Worm (Caenorhabditis elegans) whole organism, young adult: ENCODE data around the gene T05B9.1.

Experiments
- B0035.1 ChIP-seq: sonication (generic microtip); optimal IDR thresholded peaks from 2 replicates; lab custom pipeline; 2016; ENCODE audit warnings: missing genetic modification characterization, mild to moderate bottlenecking, missing compliant biosample characterization, missing genotype, missing genetic modification reagents
- B0261.1 ChIP-seq: sonication (generic microtip); optimal IDR thresholded peaks from 2 replicates; lab custom pipeline; 2016; ENCODE audit warnings: mild to moderate bottlenecking, missing genetic modification characterization, moderate library complexity, missing compliant biosample characterization
- C17E4.6 ChIP-seq: fragments of 200-800 bp; sonication (Bioruptor generic); IDR thresholded peaks from 2 replicates; pipeline ENCODE4 v1.3.6; 2022; ENCODE audit warnings: missing genetic modification reagents, missing genetic modification characterization, missing compliant biosample characterization
- F10E7.11 ChIP-seq: sonication (generic microtip); optimal IDR thresholded peaks from 2 replicates; lab custom pipeline; 2017; ENCODE audit warnings: mild to moderate bottlenecking, missing genetic modification characterization, moderate library complexity, missing compliant biosample characterization
- F39B2.1 ChIP-seq: fragments of 200-800 bp; sonication (Bioruptor generic); IDR thresholded peaks from 2 replicates; pipeline ENCODE4 v1.3.6; 2022; ENCODE audit warnings: missing genetic modification reagents, missing genetic modification characterization, missing compliant biosample characterization
- F49E8.2 ChIP-seq: sonication (generic microtip); optimal IDR thresholded peaks from 3 replicates; lab custom pipeline; 2017; ENCODE audit warnings: missing genetic modification characterization, mild to moderate bottlenecking, missing compliant biosample characterization, antibody characterized with exemption, moderate library complexity; ENCODE audit not compliant: insufficient read depth
- F52B5.7 ChIP-seq: sonication (generic microtip); optimal IDR thresholded peaks from 2 replicates; lab custom pipeline; 2016; ENCODE audit warnings: mild to moderate bottlenecking, missing genetic modification characterization, missing compliant biosample characterization
- K11D2.4 ChIP-seq: fragments of 200-800 bp; sonication (Bioruptor generic); IDR thresholded peaks from 2 replicates; pipeline ENCODE4 v1.3.6; 2022; ENCODE audit warnings: missing genetic modification reagents, missing genetic modification characterization, missing compliant biosample characterization
- T26A5.8 ChIP-seq: sonication (generic microtip); optimal IDR thresholded peaks from 2 replicates; lab custom pipeline; 2016; ENCODE audit warnings: missing genetic modification characterization, missing compliant biosample characterization
- Y95B8A.8 ChIP-seq: fragments of 200-800 bp; sonication (Bioruptor generic); IDR thresholded peaks from 2 replicates; pipeline ENCODE4 v1.3.6; 2022; ENCODE audit warnings: missing genetic modification reagents, missing genetic modification characterization, missing compliant biosample characterization
- aptf-2 ChIP-seq: fragments of 200-800 bp; sonication (Bioruptor generic); conservative IDR thresholded peaks from 2 replicates; pipeline ENCODE4 v1.3.6; 2022; ENCODE audit warnings: missing genetic modification reagents, missing genetic modification characterization, missing compliant biosample characterization
- athp-1 ChIP-seq: sonication (generic microtip); optimal IDR thresholded peaks from 2 replicates; lab custom pipeline; 2017; ENCODE audit warnings: mild to moderate bottlenecking, missing genetic modification characterization, missing compliant biosample characterization
- bed-2 ChIP-seq: fragments of 200-800 bp; sonication (Bioruptor generic); IDR thresholded peaks from 2 replicates; pipeline ENCODE4 v1.3.6; 2022; ENCODE audit warnings: missing genetic modification reagents, missing genetic modification characterization, missing compliant biosample characterization
- ceh-27 ChIP-seq: fragments of 200-800 bp; sonication (Bioruptor generic); optimal IDR thresholded peaks from 2 replicates; lab custom pipeline; 2018; ENCODE audit warnings: mild to moderate bottlenecking, missing genetic modification characterization, moderate library complexity, missing compliant biosample characterization
- ceh-58 ChIP-seq: fragments of 200-800 bp; sonication (Bioruptor generic); IDR thresholded peaks from 2 replicates; pipeline ENCODE4 v1.3.6; 2022; ENCODE audit warnings: missing genetic modification characterization, missing compliant biosample characterization
- ceh-79 ChIP-seq: sonication (generic microtip); optimal IDR thresholded peaks from 2 replicates; lab custom pipeline; 2017; ENCODE audit warnings: mild to moderate bottlenecking, missing genetic modification characterization, missing compliant biosample characterization
- chd-7 ChIP-seq: sonication (generic microtip); optimal IDR thresholded peaks from 2 replicates; lab custom pipeline; 2016; ENCODE audit warnings: mild to moderate bottlenecking, missing genetic modification characterization, moderate library complexity, missing compliant biosample characterization
- dpff-1 ChIP-seq: sonication (generic microtip); optimal IDR thresholded peaks from 2 replicates; lab custom pipeline; 2017; ENCODE audit warnings: mild to moderate bottlenecking, missing genetic modification characterization, missing compliant biosample characterization
- egl-44 ChIP-seq: fragments of 200-800 bp; sonication (Bioruptor generic); IDR thresholded peaks from 2 replicates; pipeline ENCODE4 v1.3.6; 2022; ENCODE audit warnings: missing genetic modification reagents, missing genetic modification characterization, missing compliant biosample characterization
- ekl-4 ChIP-seq: fragments of 200-800 bp; sonication (Bioruptor generic); IDR thresholded peaks from 2 replicates; pipeline ENCODE4 v1.3.6; 2022; ENCODE audit warnings: missing genetic modification reagents, missing genetic modification characterization, missing compliant biosample characterization
- gei-17 ChIP-seq: fragments of 200-800 bp; sonication (Bioruptor generic); optimal IDR thresholded peaks from 2 replicates; lab custom pipeline; 2018; ENCODE audit warnings: mild to moderate bottlenecking, missing genetic modification characterization, missing compliant biosample characterization
- hmg-1.2 ChIP-seq: fragments of 200-800 bp; sonication (Bioruptor generic); IDR thresholded peaks from 2 replicates; pipeline ENCODE4 v1.3.6; 2022; ENCODE audit warnings: missing genetic modification reagents, missing genetic modification characterization, missing compliant biosample characterization
- hrde-1 ChIP-seq: sonication (generic microtip); optimal IDR thresholded peaks from 2 replicates; lab custom pipeline; 2016; ENCODE audit warnings: missing genetic modification characterization, mild to moderate bottlenecking, missing compliant biosample characterization, moderate library complexity, missing genotype, missing genetic modification reagents, borderline replicate concordance
- lag-1 ChIP-seq: fragments of 200-800 bp; sonication (Bioruptor generic); IDR thresholded peaks from 2 replicates; pipeline ENCODE4 v1.3.6; 2022; ENCODE audit warnings: missing genetic modification reagents, missing genetic modification characterization, missing compliant biosample characterization
- lin-40 ChIP-seq: sonication (generic microtip); optimal IDR thresholded peaks from 2 replicates; lab custom pipeline; 2016; ENCODE audit warnings: missing genetic modification characterization, mild to moderate bottlenecking, missing compliant biosample characterization, missing genotype, missing genetic modification reagents
- lir-1 ChIP-seq: fragments of 200-800 bp; sonication (Bioruptor generic); conservative IDR thresholded peaks from 2 replicates; pipeline ENCODE4 v1.3.6; 2022; ENCODE audit warnings: missing genetic modification reagents, missing genetic modification characterization, missing compliant biosample characterization
- madf-10 ChIP-seq: sonication (generic microtip); optimal IDR thresholded peaks from 2 replicates; lab custom pipeline; 2016; ENCODE audit warnings: mild to moderate bottlenecking, missing genetic modification characterization, missing compliant biosample characterization
- madf-3 ChIP-seq: fragments of 200-800 bp; sonication (Bioruptor generic); IDR thresholded peaks from 2 replicates; pipeline ENCODE4 v1.3.6; 2022; ENCODE audit warnings: missing genetic modification reagents, missing genetic modification characterization, missing compliant biosample characterization
- madf-8 ChIP-seq: fragments of 200-800 bp; sonication (Bioruptor generic); conservative IDR thresholded peaks from 2 replicates; pipeline ENCODE4 v1.3.6; 2022; ENCODE audit warnings: missing genetic modification reagents, missing genetic modification characterization, missing compliant biosample characterization
- nfya-2 ChIP-seq: fragments of 200-800 bp; sonication (Bioruptor generic); IDR thresholded peaks from 2 replicates; pipeline ENCODE4 v1.3.6; 2022; ENCODE audit warnings: missing genetic modification reagents, missing genetic modification characterization, missing compliant biosample characterization
- nfyb-1 ChIP-seq: fragments of 200-800 bp; sonication (Bioruptor generic); IDR thresholded peaks from 2 replicates; pipeline ENCODE4 v1.3.6; 2022; ENCODE audit warnings: missing genetic modification reagents, missing genetic modification characterization, missing compliant biosample characterization
- nhr-80 ChIP-seq: sonication (generic microtip); optimal IDR thresholded peaks from 2 replicates; lab custom pipeline; 2016; ENCODE audit warnings: missing genetic modification characterization, missing compliant biosample characterization
- nhr-90 ChIP-seq: sonication (generic microtip); optimal IDR thresholded peaks from 2 replicates; lab custom pipeline; 2016; ENCODE audit warnings: missing genotype, mild to moderate bottlenecking, missing genetic modification characterization, missing compliant biosample characterization
- pbrm-1 ChIP-seq: fragments of 200-800 bp; sonication (Bioruptor generic); IDR thresholded peaks from 2 replicates; pipeline ENCODE4 v1.3.6; 2022; ENCODE audit warnings: missing genetic modification reagents, missing genetic modification characterization, missing compliant biosample characterization
- repo-1 ChIP-seq: sonication (generic microtip); optimal IDR thresholded peaks from 2 replicates; lab custom pipeline; 2017; ENCODE audit warnings: mild to moderate bottlenecking, missing genetic modification characterization, missing compliant biosample characterization
- rpc-1 ChIP-seq, 2 experiments: fragments of 150-350 bp in 1 of 2; sonication (generic microtip) in 1 of 2; optimal IDR thresholded peaks; 2 replicates each; lab custom pipeline; 2014 to 2018; ENCODE audit warnings: missing biosample characterization in 1 of 2, missing genetic modification characterization in 1 of 2, missing genetic modification reagents in 1 of 2, missing genotype in 1 of 2
- sdz-38 ChIP-seq: sonication (generic microtip); optimal IDR thresholded peaks from 2 replicates; lab custom pipeline; 2016; ENCODE audit warnings: missing genotype, missing genetic modification characterization, missing compliant biosample characterization
- snpc-1.3 ChIP-seq: sonication (generic microtip); optimal IDR thresholded peaks from 2 replicates; lab custom pipeline; 2017; ENCODE audit warnings: missing genetic modification characterization, mild to moderate bottlenecking, missing compliant biosample characterization, antibody characterized with exemption, moderate library complexity, missing genotype, missing genetic modification reagents; ENCODE audit not compliant: insufficient read depth
- tbx-9 ChIP-seq: sonication (generic microtip); optimal IDR thresholded peaks from 2 replicates; lab custom pipeline; 2016; ENCODE audit warnings: borderline replicate concordance, missing genetic modification characterization, inconsistent platforms, missing compliant biosample characterization
- ztf-25 ChIP-seq: fragments of 200-800 bp; sonication (Bioruptor generic); IDR thresholded peaks from 2 replicates; pipeline ENCODE4 v1.3.6; 2022; ENCODE audit warnings: missing genetic modification reagents, missing genetic modification characterization, missing compliant biosample characterization
- ztf-28 ChIP-seq: fragments of 200-800 bp; sonication (Bioruptor generic); IDR thresholded peaks from 2 replicates; pipeline ENCODE4 v1.3.6; 2022; ENCODE audit warnings: missing genetic modification reagents, missing genetic modification characterization, missing compliant biosample characterization

T05B9.1 gene

ce11 chrII:11224045-11224481 is 36.9 kb downstream of the T05B9.1 start (continued):
- TF ChIP-seq nfya-2 (GFP tag; lab: Robert Waterston, UW), result no peak
- no peak for TF ChIP-seq ztf-25
- TF ChIP-seq ceh-58, result no peak
- TF ChIP-seq bed-2 (GFP tag; lab: Robert Waterston, UW), result no peak
- TF ChIP-seq lir-1 (GFP tag; lab: Robert Waterston, UW), result 0 out of 2 replicates have a peak, but pooled peaks have one; percentile 39
- TF ChIP-seq B0035.1 (tag; lab: Kevin White, UChicago), result peak; percentile 30
- peak; percentile 66 for TF ChIP-seq madf-10
- peak; percentile 76 for TF ChIP-seq repo-1 (tag; lab: Kevin White, UChicago)
- no peak for TF ChIP-seq lag-1 (GFP tag; lab: Robert Waterston, UW)
- TF ChIP-seq pbrm-1 (GFP tag; lab: Robert Waterston, UW), result peak; percentile 97
- TF ChIP-seq ekl-4 (GFP tag; lab: Robert Waterston, UW), result peak; percentile 89
- TF ChIP-seq athp-1 (tag; lab: Kevin White, UChicago), result peak; percentile 24
- 0 out of 2 replicates have a peak, but pooled peaks have one; percentile 20 for TF ChIP-seq egl-44
- TF ChIP-seq snpc-1.3 (tag; lab: Kevin White, UChicago), result peak; percentile 95
- peak; percentile 76; the same call in 1 of the 2 replicates for TF ChIP-seq madf-3 (GFP tag; lab: Robert Waterston, UW)
- TF ChIP-seq hrde-1 (tag; lab: Kevin White, UChicago), result peak; percentile 32
- peak; percentile 78 for TF ChIP-seq gei-17 (GFP tag; lab: Kevin White, UChicago)
- TF ChIP-seq ztf-28 (GFP tag; lab: Robert Waterston, UW), result 0 out of 2 replicates have a peak, but pooled peaks have one; percentile 17
- peak; percentile 53 for TF ChIP-seq ceh-27
- peak; percentile 71; the same call in 1 of the 2 replicates for TF ChIP-seq C17E4.6 (GFP tag; lab: Robert Waterston, UW)
- peak; percentile 88 for TF ChIP-seq F49E8.2
- TF ChIP-seq chd-7 (tag; lab: Kevin White, UChicago), result peak; percentile 23
- TF ChIP-seq F10E7.11, result no peak
- TF ChIP-seq Y95B8A.8 (GFP tag; lab: Robert Waterston, UW), result no peak
- no peak for TF ChIP-seq K11D2.4 (GFP tag; lab: Robert Waterston, UW)
- TF ChIP-seq nhr-80 (tag; lab: Kevin White, UChicago), result peak; percentile 60
- peak; percentile 98 for TF ChIP-seq hmg-1.2
- peak; percentile 85 for TF ChIP-seq madf-8 (GFP tag; lab: Robert Waterston, UW)
- peak; percentile 33 for TF ChIP-seq B0261.1 (tag; lab: Kevin White, UChicago)
- TF ChIP-seq sdz-38 (tag; lab: Kevin White, UChicago), result no peak
- TF ChIP-seq F52B5.7 (tag; lab: Kevin White, UChicago), result peak; percentile 37
- no peak for TF ChIP-seq T26A5.8 (tag; lab: Kevin White, UChicago)
- TF ChIP-seq ceh-79 (tag; lab: Kevin White, UChicago), result no peak
- TF ChIP-seq nfyb-1 (GFP tag; lab: Robert Waterston, UW), result peak; percentile 86
- TF ChIP-seq lin-40 (tag; lab: Kevin White, UChicago), result peak; percentile 81
- TF ChIP-seq tbx-9, result peak; percentile 11
- no peak for TF ChIP-seq nhr-90
- TF ChIP-seq dpff-1 (tag; lab: Kevin White, UChicago), result peak; percentile 68
- no peak for TF ChIP-seq aptf-2
- no peak for TF ChIP-seq rpc-1 (optimal IDR thresholded peaks at IDR 0.05; lab: Kevin White, UChicago)
- TF ChIP-seq rpc-1 (tag; optimal IDR thresholded peaks at IDR 0.05; lab: Kevin White, UChicago), result peak; percentile 24
- TF ChIP-seq F39B2.1 (GFP tag; lab: Robert Waterston, UW), result no peak
